Fruit fly (Drosophila melanogaster) whole organism, pupa: ENCODE data around the gene rau.

Experiments used
- CG10348 ChIP-seq: fragments of 200-800 bp; sonication (Bioruptor generic); IDR thresholded peaks from 2 replicates; pipeline ENCODE4 v1.3.6; 2022; ENCODE audit warnings: missing biosample characterization, missing genetic modification characterization
- CG12605 ChIP-seq: fragments of 200-800 bp; sonication (Bioruptor generic); IDR thresholded peaks from 2 replicates; pipeline ENCODE4 v1.3.6; 2022; ENCODE audit warnings: missing biosample characterization, missing genetic modification characterization
- CG13204 ChIP-seq: fragments of 200-800 bp; sonication (Bioruptor generic); optimal IDR thresholded peaks from 2 replicates; lab custom pipeline; 2018; ENCODE audit warnings: missing biosample characterization, mild to moderate bottlenecking, missing genetic modification characterization, moderate library complexity
- CG14655 ChIP-seq: fragments of 200-800 bp; sonication (Bioruptor generic); optimal IDR thresholded peaks from 3 replicates; lab custom pipeline; 2017; ENCODE audit warnings: mild to moderate bottlenecking, missing biosample characterization, missing genetic modification reagents, missing genetic modification characterization
- CG15710 ChIP-seq: fragments of 200-800 bp; sonication (Bioruptor generic); optimal IDR thresholded peaks from 2 replicates; lab custom pipeline; 2018; ENCODE audit warnings: missing biosample characterization, mild to moderate bottlenecking, missing genetic modification characterization, moderate library complexity
- CG17806 ChIP-seq: fragments of 200-800 bp; sonication (Bioruptor generic); optimal IDR thresholded peaks from 2 replicates; lab custom pipeline; 2018; ENCODE audit warnings: missing biosample characterization, mild to moderate bottlenecking, missing genetic modification characterization, moderate library complexity
- CG32121 ChIP-seq: fragments of 200-800 bp; sonication (Bioruptor generic); IDR thresholded peaks from 2 replicates; pipeline ENCODE4 v1.3.6; 2022; ENCODE audit warnings: missing biosample characterization, missing genetic modification characterization
- CG34367 ChIP-seq: fragments of 200-800 bp; sonication (Bioruptor generic); optimal IDR thresholded peaks from 2 replicates; lab custom pipeline; 2018; ENCODE audit warnings: missing biosample characterization, mild to moderate bottlenecking, missing genetic modification characterization
- CG4496 ChIP-seq: fragments of 200-800 bp; sonication (Bioruptor generic); IDR thresholded peaks from 3 replicates; pipeline ENCODE4 v1.3.6; 2022; ENCODE audit warnings: missing biosample characterization, missing genetic modification characterization
- CG8159 ChIP-seq: fragments of 200-800 bp; sonication (Bioruptor generic); optimal IDR thresholded peaks from 3 replicates; lab custom pipeline; 2018; ENCODE audit warnings: missing biosample characterization, mild to moderate bottlenecking, missing genetic modification characterization, moderate library complexity
- CG8301 ChIP-seq: fragments of 200-800 bp; sonication (Bioruptor generic); optimal IDR thresholded peaks from 2 replicates; lab custom pipeline; 2018; ENCODE audit warnings: missing biosample characterization, mild to moderate bottlenecking, missing genetic modification characterization
- CG9948 ChIP-seq: fragments of 200-800 bp; sonication (Bioruptor generic); optimal IDR thresholded peaks from 2 replicates; lab custom pipeline; 2018; ENCODE audit warnings: missing biosample characterization, mild to moderate bottlenecking, missing genetic modification characterization, moderate library complexity
- D1 ChIP-seq: fragments of 200-800 bp; sonication (Bioruptor generic); optimal IDR thresholded peaks from 2 replicates; lab custom pipeline; 2018; ENCODE audit warnings: missing biosample characterization, mild to moderate bottlenecking, missing genetic modification characterization, moderate library complexity
- EcR ChIP-seq: fragments of 200-800 bp; sonication (Bioruptor generic); optimal IDR thresholded peaks from 3 replicates; lab custom pipeline; 2019; ENCODE audit warnings: missing biosample characterization, missing genetic modification characterization, mild to moderate bottlenecking, moderate library complexity, missing genetic modification reagents
- Ets98B ChIP-seq: fragments of 200-800 bp; sonication (Bioruptor generic); IDR thresholded peaks from 2 replicates; pipeline ENCODE4 v1.3.6; 2022; ENCODE audit warnings: missing biosample characterization, missing genetic modification characterization
- Pif1A ChIP-seq: fragments of 200-800 bp; sonication (Bioruptor generic); optimal IDR thresholded peaks from 3 replicates; lab custom pipeline; 2016; ENCODE audit warnings: missing biosample characterization, missing genetic modification characterization
- Pif1B ChIP-seq: fragments of 200-800 bp; sonication (Bioruptor generic); optimal IDR thresholded peaks from 3 replicates; lab custom pipeline; 2016; ENCODE audit warnings: missing biosample characterization, missing genetic modification characterization
- Snoo ChIP-seq: fragments of 200-800 bp; sonication (Bioruptor generic); optimal IDR thresholded peaks from 3 replicates; lab custom pipeline; 2017; ENCODE audit warnings: missing biosample characterization, mild to moderate bottlenecking, missing genetic modification characterization, inconsistent platforms
- fd96Ca ChIP-seq: fragments of 200-800 bp; sonication (Bioruptor generic); IDR thresholded peaks from 3 replicates; pipeline ENCODE4 v1.3.6; 2022; ENCODE audit warnings: missing biosample characterization, missing genetic modification characterization
- gl ChIP-seq: fragments of 200-800 bp; sonication (Bioruptor generic); optimal IDR thresholded peaks from 2 replicates; lab custom pipeline; 2018; ENCODE audit warnings: missing biosample characterization, mild to moderate bottlenecking, missing genetic modification characterization
- rn ChIP-seq: fragments of 200-800 bp; sonication (Bioruptor generic); IDR thresholded peaks from 2 replicates; pipeline ENCODE4 v1.3.6; 2022; ENCODE audit warnings: missing biosample characterization, missing genetic modification characterization

Gene rau

dm6 chr2L:5883441-5883840, 4.1 kb upstream of the rau start, which contains the start of gene CG44574:
CG44574 (plus strand) TSS chr2L:5883741.
- TF ChIP-seq D1 (tag; lab: Kevin White, UChicago) (no peak), Pif1A (GFP tag; lab: Kevin White, UChicago) (no peak), Ets98B (GFP tag; lab: Robert Waterston, UW) (no peak), CG14655 (GFP tag; lab: Kevin White, UChicago) (no peak), Snoo (tag; lab: Kevin White, UChicago) (no peak), CG12605 (GFP tag; lab: Robert Waterston, UW) (no peak), CG9948 (tag; lab: Kevin White, UChicago) (no peak), CG4496 (GFP tag; lab: Robert Waterston, UW) (no peak), CG13204 (GFP tag; lab: Kevin White, UChicago) (no peak), EcR (GFP tag; lab: Kevin White, UChicago) (no peak), CG17806 (tag; lab: Kevin White, UChicago) (no peak), CG10348 (GFP tag; lab: Robert Waterston, UW) (no peak), CG34367 (tag; lab: Kevin White, UChicago) (no peak), CG8159 (no peak), rn (GFP tag; lab: Robert Waterston, UW) (no peak)

- no peak for TF ChIP-seq Snoo (tag; lab: Kevin White, UChicago)
- no peak for TF ChIP-seq CG10348 (GFP tag; lab: Robert Waterston, UW)
- TF ChIP-seq CG9948 (tag; lab: Kevin White, UChicago), result peak; percentile 9
- no peak for TF ChIP-seq CG13204 (GFP tag; lab: Kevin White, UChicago)
- peak; percentile 35; the same call in 1 of the 2 replicates for TF ChIP-seq CG32121 (GFP tag; lab: Robert Waterston, UW)
- TF ChIP-seq CG8301, result peak; percentile 25
- no peak for TF ChIP-seq CG34367 (tag; lab: Kevin White, UChicago)
- TF ChIP-seq CG15710, result no peak
- TF ChIP-seq gl (tag; lab: Kevin White, UChicago), result no peak
- TF ChIP-seq Pif1B, result no peak
- TF ChIP-seq CG12605 (GFP tag; lab: Robert Waterston, UW), result no peak; the same call in 1 of the 2 replicates
- TF ChIP-seq rn (GFP tag; lab: Robert Waterston, UW), result no peak
- TF ChIP-seq Pif1A (GFP tag; lab: Kevin White, UChicago), result peak; percentile 38
- peak; percentile 37 for TF ChIP-seq Ets98B (GFP tag; lab: Robert Waterston, UW)
- TF ChIP-seq CG8159, result no peak
- no peak for TF ChIP-seq EcR (GFP tag; lab: Kevin White, UChicago)
- no peak for TF ChIP-seq D1 (tag; lab: Kevin White, UChicago)
- TF ChIP-seq fd96Ca (GFP tag; lab: Robert Waterston, UW), result no peak; the same call in 1 of the 3 replicates
- peak; percentile 60 for TF ChIP-seq CG14655 (GFP tag; lab: Kevin White, UChicago)
- TF ChIP-seq CG17806 (tag; lab: Kevin White, UChicago), result no peak
- TF ChIP-seq CG4496 (GFP tag; lab: Robert Waterston, UW), result peak; percentile 26; the same call in 1 of the 3 replicates
Observed at dm6 chr2L:5881181-5881580, 1.9 kb upstream of the rau start.

dm6 chr2L:5876474-5877067, 2.7 kb downstream of the rau start:
- TF ChIP-seq CG14655 (GFP tag; lab: Kevin White, UChicago), result no peak
- no peak for TF ChIP-seq D1 (tag; lab: Kevin White, UChicago)
- TF ChIP-seq, all 21 proteins: peak for 0

dm6 chr2L:5870838-5871702, 8.2 kb downstream of the rau start:
- TF ChIP-seq Pif1A (GFP tag; lab: Kevin White, UChicago) (no peak), Ets98B (GFP tag; lab: Robert Waterston, UW) (no peak), gl (tag; lab: Kevin White, UChicago) (no peak), CG10348 (GFP tag; lab: Robert Waterston, UW) (no peak), CG4496 (GFP tag; lab: Robert Waterston, UW) (peak; percentile 24; the same call in 1 of the 3 replicates)

- no peak for TF ChIP-seq D1 (tag; lab: Kevin White, UChicago)
- peak; percentile 62 for TF ChIP-seq CG4496 (GFP tag; lab: Robert Waterston, UW)
Observed at dm6 chr2L:5866791-5867190, 12.5 kb downstream of the rau start.

- TF ChIP-seq Pif1B (no peak), CG4496 (GFP tag; lab: Robert Waterston, UW) (no peak), CG34367 (tag; lab: Kevin White, UChicago) (no peak), CG8159 (no peak), EcR (GFP tag; lab: Kevin White, UChicago) (no peak), CG8301 (no peak), CG14655 (GFP tag; lab: Kevin White, UChicago) (no peak), gl (tag; lab: Kevin White, UChicago) (no peak), Ets98B (GFP tag; lab: Robert Waterston, UW) (no peak), CG32121 (GFP tag; lab: Robert Waterston, UW) (no peak), Snoo (tag; lab: Kevin White, UChicago) (no peak), D1 (tag; lab: Kevin White, UChicago) (no peak), CG12605 (GFP tag; lab: Robert Waterston, UW) (no peak), Pif1A (GFP tag; lab: Kevin White, UChicago) (no peak), CG9948 (tag; lab: Kevin White, UChicago) (no peak)
Observed at dm6 chr2L:5856786-5857185, 22.5 kb downstream of the rau start.
